Fruit fly (Drosophila melanogaster) whole organism, embryonic: Measurements from ENCODE around the gene Obp73a.

Experiments
- Antp ChIP-seq: fragments of 200-800 bp; sonication (Bioruptor generic); optimal IDR thresholded peaks from 3 replicates; lab custom pipeline; 2016; ENCODE audit warnings: missing biosample characterization, missing genetic modification characterization
- Atf6 ChIP-seq: fragments of 200-800 bp; sonication (Bioruptor generic); IDR thresholded peaks from 2 replicates; pipeline ENCODE4 v1.3.6; 2022; ENCODE audit warnings: missing biosample characterization, missing genetic modification characterization
- C15 ChIP-seq: fragments of 200-800 bp; sonication (Bioruptor generic); IDR thresholded peaks from 3 replicates; pipeline ENCODE4 v1.3.6; 2022; ENCODE audit warnings: missing biosample characterization, missing genetic modification characterization
- CG10654 ChIP-seq: fragments of 200-800 bp; sonication (Bioruptor generic); optimal IDR thresholded peaks from 2 replicates; lab custom pipeline; 2016; ENCODE audit warnings: missing biosample characterization, missing genetic modification characterization
- CG10959 ChIP-seq: fragments of 200-800 bp; sonication (Bioruptor generic); IDR thresholded peaks from 2 replicates; pipeline ENCODE4 v1.3.6; 2022; ENCODE audit warnings: missing biosample characterization, missing genetic modification characterization
- CG12942 ChIP-seq: fragments of 200-800 bp; sonication (Bioruptor generic); optimal IDR thresholded peaks from 3 replicates; lab custom pipeline; 2016; ENCODE audit warnings: missing biosample characterization, missing genetic modification characterization
- CG13624 ChIP-seq: fragments of 200-800 bp; sonication (Bioruptor generic); optimal IDR thresholded peaks from 2 replicates; lab custom pipeline; 2016; ENCODE audit warnings: missing biosample characterization, missing genetic modification characterization
- CG14050 ChIP-seq: fragments of 200-800 bp; sonication (Bioruptor generic); IDR thresholded peaks from 3 replicates; pipeline ENCODE4 v1.3.6; 2022; ENCODE audit warnings: missing biosample characterization, missing genetic modification characterization
- CG1529 ChIP-seq: fragments of 200-800 bp; sonication (Bioruptor generic); optimal IDR thresholded peaks from 3 replicates; lab custom pipeline; 2018; ENCODE audit warnings: missing biosample characterization, missing genetic modification characterization
- CG16779 ChIP-seq: fragments of 200-800 bp; sonication (Bioruptor generic); IDR thresholded peaks from 2 replicates; pipeline ENCODE4 v1.3.6; 2022; ENCODE audit warnings: missing biosample characterization, missing genetic modification characterization
- CG17186 ChIP-seq: fragments of 200-800 bp; sonication (Bioruptor generic); optimal IDR thresholded peaks from 3 replicates; lab custom pipeline; 2017; ENCODE audit warnings: missing biosample characterization, missing genetic modification reagents, missing genetic modification characterization
- CG17328 ChIP-seq: fragments of 200-800 bp; sonication (Bioruptor generic); IDR thresholded peaks from 2 replicates; pipeline ENCODE4 v1.3.6; 2022; ENCODE audit warnings: missing biosample characterization, missing genetic modification characterization
- CG17361 ChIP-seq: fragments of 200-800 bp; sonication (Bioruptor generic); IDR thresholded peaks from 3 replicates; pipeline ENCODE4 v1.3.6; 2022; ENCODE audit warnings: missing biosample characterization, missing genetic modification characterization
- CG32532 ChIP-seq: fragments of 200-800 bp; sonication (Bioruptor generic); IDR thresholded peaks from 2 replicates; pipeline ENCODE4 v1.3.6; 2022; ENCODE audit warnings: missing biosample characterization, missing genetic modification characterization
- CG4707 ChIP-seq: fragments of 200-800 bp; sonication (Bioruptor generic); optimal IDR thresholded peaks from 2 replicates; lab custom pipeline; 2018; ENCODE audit warnings: missing biosample characterization, mild to moderate bottlenecking, missing genetic modification characterization, moderate library complexity
- CG5953 ChIP-seq: fragments of 200-800 bp; sonication (Bioruptor generic); IDR thresholded peaks from 2 replicates; pipeline ENCODE4 v1.3.6; 2022; ENCODE audit warnings: missing biosample characterization, missing genetic modification characterization
- CG7372 ChIP-seq: fragments of 200-800 bp; sonication (Bioruptor generic); IDR thresholded peaks from 2 replicates; pipeline ENCODE4 v1.3.6; 2022; ENCODE audit warnings: missing biosample characterization, missing genetic modification characterization
- CG7556 ChIP-seq: fragments of 200-800 bp; sonication (Bioruptor generic); optimal IDR thresholded peaks from 2 replicates; lab custom pipeline; 2017; ENCODE audit warnings: missing biosample characterization, mild to moderate bottlenecking, missing genetic modification characterization
- CG9727 ChIP-seq: fragments of 200-800 bp; sonication (Bioruptor generic); optimal IDR thresholded peaks from 3 replicates; lab custom pipeline; 2017; ENCODE audit warnings: missing biosample characterization, mild to moderate bottlenecking, missing genetic modification characterization
- Drgx ChIP-seq: fragments of 200-800 bp; sonication (Bioruptor generic); IDR thresholded peaks from 2 replicates; pipeline ENCODE4 v1.3.6; 2022; ENCODE audit warnings: missing biosample characterization, missing genetic modification characterization
- Hr51 ChIP-seq, 2 experiments: fragments of 200-800 bp; sonication (Bioruptor generic); optimal IDR thresholded peaks; 2 replicates in 1 of 2; 3 replicates in 1 of 2; lab custom pipeline; 2016 to 2018; ENCODE audit warnings: missing biosample characterization in 2 of 2, missing genetic modification characterization in 2 of 2, mild to moderate bottlenecking in 1 of 2, moderate library complexity in 1 of 2
- Mad ChIP-seq: fragments of 200-800 bp; sonication (Bioruptor generic); optimal IDR thresholded peaks from 2 replicates; lab custom pipeline; 2016; ENCODE audit warnings: missing biosample characterization, missing genetic modification characterization
- NFAT ChIP-seq: fragments of 200-800 bp; sonication (Bioruptor generic); IDR thresholded peaks from 2 replicates; pipeline ENCODE4 v1.3.6; 2022; ENCODE audit warnings: missing biosample characterization, missing genetic modification characterization
- Pdp1 ChIP-seq, 2 experiments: fragments of 200-800 bp; sonication (Bioruptor generic); optimal IDR thresholded peaks; 3 replicates each; lab custom pipeline; 2016; ENCODE audit warnings: missing biosample characterization in 2 of 2, missing genetic modification characterization in 2 of 2, mild to moderate bottlenecking in 1 of 2, moderate library complexity in 1 of 2
- Sox102F ChIP-seq: fragments of 200-800 bp; sonication (Bioruptor generic); optimal IDR thresholded peaks from 2 replicates; lab custom pipeline; 2018; ENCODE audit warnings: missing biosample characterization, mild to moderate bottlenecking, missing genetic modification characterization, moderate library complexity
- Taf1 ChIP-seq: fragments of 200-800 bp; sonication (Bioruptor generic); IDR thresholded peaks from 2 replicates; pipeline ENCODE4 v1.3.6; 2022; ENCODE audit warnings: missing biosample characterization, missing genetic modification characterization
- Xbp1 ChIP-seq: fragments of 200-800 bp; sonication (Bioruptor generic); optimal IDR thresholded peaks from 3 replicates; lab custom pipeline; 2016; ENCODE audit warnings: missing biosample characterization, mild to moderate bottlenecking, missing genetic modification characterization
- amos ChIP-seq: fragments of 200-800 bp; sonication (Bioruptor generic); IDR thresholded peaks from 2 replicates; pipeline ENCODE4 v1.3.6; 2022; ENCODE audit warnings: missing biosample characterization, missing genetic modification characterization; ENCODE audit not compliant: partially characterized antibody
- ap ChIP-seq: fragments of 200-800 bp; sonication (Bioruptor generic); IDR thresholded peaks from 2 replicates; pipeline ENCODE4 v1.3.6; 2022; ENCODE audit warnings: missing biosample characterization, missing genetic modification characterization
- az2 ChIP-seq: fragments of 200-800 bp; sonication (Bioruptor generic); optimal IDR thresholded peaks from 3 replicates; lab custom pipeline; 2016; ENCODE audit warnings: missing biosample characterization, missing genetic modification characterization
- br ChIP-seq: fragments of >200 bp; optimal IDR thresholded peaks from 2 replicates; lab custom pipeline; 2017
- cg ChIP-seq: fragments of 200-800 bp; sonication (Bioruptor generic); optimal IDR thresholded peaks from 3 replicates; lab custom pipeline; 2019; ENCODE audit warnings: missing biosample characterization, mild to moderate bottlenecking, missing genetic modification characterization, moderate library complexity
- corto ChIP-seq: fragments of 200-800 bp; sonication (Bioruptor generic); optimal IDR thresholded peaks from 2 replicates; lab custom pipeline; 2016; ENCODE audit warnings: missing biosample characterization, mild to moderate bottlenecking, missing genetic modification characterization, moderate library complexity
- crc ChIP-seq: fragments of 200-800 bp; sonication (Bioruptor generic); optimal IDR thresholded peaks from 2 replicates; lab custom pipeline; 2016; ENCODE audit warnings: missing biosample characterization, missing genetic modification characterization
- croc ChIP-seq: fragments of 200-800 bp; sonication (Bioruptor generic); conservative IDR thresholded peaks from 3 replicates; pipeline ENCODE4 v1.3.6; 2022; ENCODE audit warnings: missing biosample characterization, missing genetic modification characterization
- dmrt99B ChIP-seq: fragments of 200-800 bp; sonication (Bioruptor generic); optimal IDR thresholded peaks from 2 replicates; lab custom pipeline; 2018; ENCODE audit warnings: missing biosample characterization, mild to moderate bottlenecking, missing genetic modification characterization, moderate library complexity
- emc ChIP-seq: fragments of 200-800 bp; sonication (Bioruptor generic); optimal IDR thresholded peaks from 2 replicates; lab custom pipeline; 2016; ENCODE audit warnings: missing biosample characterization, missing genetic modification characterization
- fd64A ChIP-seq: fragments of 200-800 bp; sonication (Bioruptor generic); optimal IDR thresholded peaks from 3 replicates; lab custom pipeline; 2018; ENCODE audit warnings: missing biosample characterization, mild to moderate bottlenecking, missing genetic modification characterization
- h ChIP-seq: fragments of >200 bp; optimal IDR thresholded peaks from 2 replicates; lab custom pipeline; 2017
- hbn ChIP-seq: fragments of 200-800 bp; sonication (Bioruptor generic); IDR thresholded peaks from 2 replicates; pipeline ENCODE4 v1.3.6; 2022; ENCODE audit warnings: missing biosample characterization, missing genetic modification characterization; ENCODE audit not compliant: partially characterized antibody
- insv ChIP-seq, 2 experiments: fragments of 200-800 bp; sonication (Bioruptor generic); optimal IDR thresholded peaks; 3 replicates each; lab custom pipeline; 2016 to 2018; ENCODE audit warnings: missing biosample characterization in 2 of 2, missing genetic modification characterization in 2 of 2
- kni ChIP-seq: fragments of 200-800 bp; sonication (Bioruptor generic); optimal IDR thresholded peaks from 3 replicates; lab custom pipeline; 2017; ENCODE audit warnings: mild to moderate bottlenecking, missing biosample characterization, missing genetic modification reagents, missing genetic modification characterization
- lab ChIP-seq: fragments of 200-800 bp; sonication (Bioruptor generic); optimal IDR thresholded peaks from 3 replicates; lab custom pipeline; 2017; ENCODE audit warnings: missing biosample characterization, missing genetic modification characterization, mild to moderate bottlenecking, moderate library complexity, missing genetic modification reagents
- lbe ChIP-seq: fragments of 200-800 bp; sonication (Bioruptor generic); optimal IDR thresholded peaks from 2 replicates; lab custom pipeline; 2016; ENCODE audit warnings: missing biosample characterization, mild to moderate bottlenecking, missing genetic modification characterization
- psq ChIP-seq: fragments of 200-800 bp; sonication (Bioruptor generic); optimal IDR thresholded peaks from 2 replicates; lab custom pipeline; 2017; ENCODE audit warnings: missing biosample characterization, missing genetic modification characterization
- sd ChIP-seq: fragments of 200-800 bp; sonication (Bioruptor generic); optimal IDR thresholded peaks from 3 replicates; lab custom pipeline; 2018; ENCODE audit warnings: missing biosample characterization, mild to moderate bottlenecking, missing genetic modification characterization, moderate library complexity
- sens ChIP-seq: fragments of 200-800 bp; sonication (Bioruptor generic); peaks from one replicate; lab custom pipeline; 2016; ENCODE audit warnings: missing biosample characterization, missing genetic modification characterization
- vfl ChIP-seq: fragments of 200-800 bp; sonication (Bioruptor generic); optimal IDR thresholded peaks from 2 replicates; lab custom pipeline; 2016; ENCODE audit warnings: missing biosample characterization, missing genetic modification characterization
- vnd ChIP-seq: fragments of 200-800 bp; sonication (Bioruptor generic); IDR thresholded peaks from 3 replicates; pipeline ENCODE4 v1.3.6; 2022; ENCODE audit warnings: missing biosample characterization, missing genetic modification characterization; ENCODE audit not compliant: partially characterized antibody
- vvl ChIP-seq: fragments of 200-800 bp; sonication (Bioruptor generic); IDR thresholded peaks from 2 replicates; pipeline ENCODE4 v1.3.6; 2022; ENCODE audit warnings: missing biosample characterization, missing genetic modification characterization

Obp73a gene

DNA sequence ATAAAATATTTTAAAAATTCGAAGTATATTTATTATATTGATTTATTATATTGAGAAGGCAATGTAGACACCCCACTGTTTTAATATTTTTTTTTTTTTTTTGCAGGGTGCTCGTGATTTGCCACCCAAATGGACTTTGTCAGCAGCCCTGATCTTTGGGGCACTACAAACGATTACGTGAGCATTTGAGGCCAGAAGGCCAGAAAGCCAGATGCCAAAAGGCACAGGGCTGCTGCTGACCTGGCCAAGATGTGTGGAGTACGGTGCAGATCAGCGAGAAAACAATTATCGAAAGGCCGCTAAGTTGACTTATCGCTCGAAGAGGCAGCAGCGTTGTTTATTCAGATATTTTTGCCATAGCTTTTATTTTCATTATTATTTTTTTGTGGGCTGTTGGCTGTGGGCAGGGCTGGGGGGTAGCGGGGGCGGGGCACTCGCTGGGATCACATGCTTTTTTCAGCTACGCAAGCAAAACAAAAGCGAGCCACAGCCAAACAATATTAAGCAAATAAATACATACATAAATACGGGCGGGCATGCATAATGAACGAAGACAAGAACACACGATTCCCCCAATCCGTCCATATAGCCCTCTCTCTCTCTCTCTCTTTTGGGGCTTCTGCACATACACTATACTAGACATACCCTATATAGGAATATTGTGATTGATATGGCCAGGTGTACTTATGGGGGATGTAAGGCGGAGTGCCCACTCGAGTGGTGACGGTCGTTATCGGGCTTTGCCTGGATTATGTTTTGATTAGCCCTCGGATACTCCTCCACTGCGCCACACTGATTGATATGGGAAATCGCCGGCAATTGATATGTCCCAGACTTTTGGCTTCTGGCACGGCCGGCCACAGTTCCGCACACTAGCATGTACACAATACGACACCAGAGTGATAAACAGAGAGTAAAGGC is 59.4 kb downstream of the Obp73a start (continued):
- TF ChIP-seq ap (GFP tag; lab: Robert Waterston, UW) = no peak
- no peak for TF ChIP-seq insv (GFP tag; optimal IDR thresholded peaks at IDR 0.05; lab: Kevin White, UChicago)
- TF ChIP-seq CG1529 (GFP tag; lab: Kevin White, UChicago) = no peak
- TF ChIP-seq Atf6 = peak; percentile 57; the same call in 1 of the 2 replicates
- no peak for TF ChIP-seq CG10654
- no peak for TF ChIP-seq Taf1 (GFP tag; lab: Robert Waterston, UW)
- TF ChIP-seq CG10959 (GFP tag; lab: Robert Waterston, UW) = no peak
- TF ChIP-seq lbe (GFP tag; lab: Kevin White, UChicago) = no peak
- TF ChIP-seq emc (GFP tag; lab: Kevin White, UChicago) = no peak
- TF ChIP-seq az2 (GFP tag; lab: Kevin White, UChicago) = no peak
- TF ChIP-seq amos (GFP tag; lab: Robert Waterston, UW) = no peak
- TF ChIP-seq vvl = peak; percentile 46; the same call in 1 of the 2 replicates
- TF ChIP-seq CG9727 (GFP tag; lab: Kevin White, UChicago) = no peak
- TF ChIP-seq Hr51 (GFP tag; optimal IDR thresholded peaks at IDR 0.05; lab: Kevin White, UChicago) = peak in 1 of 2 experiments; percentile 33
- TF ChIP-seq dmrt99B (tag; lab: Kevin White, UChicago) = no peak
- no peak for TF ChIP-seq CG32532 (GFP tag; lab: Robert Waterston, UW)
- TF ChIP-seq CG7556 = no peak
- TF ChIP-seq CG14050 (GFP tag; lab: Robert Waterston, UW) = no peak
- peak in 1 of 2 experiments; percentile 51 for TF ChIP-seq Pdp1 (GFP tag; optimal IDR thresholded peaks at IDR 0.05; lab: Kevin White, UChicago)
- TF ChIP-seq Sox102F = peak; percentile 17
- TF ChIP-seq corto = no peak
- no peak for TF ChIP-seq Xbp1
- TF ChIP-seq Mad (GFP tag; lab: Kevin White, UChicago) = no peak
- no peak for TF ChIP-seq Drgx
- no peak for TF ChIP-seq NFAT
- no peak for TF ChIP-seq C15
- no peak for TF ChIP-seq CG17328 (GFP tag; lab: Robert Waterston, UW)
- no peak for TF ChIP-seq h
- TF ChIP-seq lab (GFP tag; lab: Kevin White, UChicago) = peak; percentile 81
- TF ChIP-seq CG5953 (GFP tag; lab: Robert Waterston, UW) = 0 out of 2 replicates have a peak, but pooled peaks have one; percentile 4
- peak; percentile 28 for TF ChIP-seq fd64A
- TF ChIP-seq sens (GFP tag; lab: Kevin White, UChicago) = no peak
- TF ChIP-seq croc = no peak
- no peak for TF ChIP-seq CG13624 (GFP tag; lab: Kevin White, UChicago)
- no peak for TF ChIP-seq kni (GFP tag; lab: Kevin White, UChicago)
- peak; percentile 52 for TF ChIP-seq sd
- TF ChIP-seq br (lab: Kevin White, UChicago) = no peak
- no peak for TF ChIP-seq hbn
- TF ChIP-seq CG12942 = no peak
- TF ChIP-seq vfl = no peak
- TF ChIP-seq cg (GFP tag; lab: Kevin White, UChicago) = peak; percentile 13
- no peak for TF ChIP-seq CG17361 (GFP tag; lab: Robert Waterston, UW)
- no peak for TF ChIP-seq CG7372 (GFP tag; lab: Robert Waterston, UW)
- peak; percentile 69; the same call in 2 of the 3 replicates for TF ChIP-seq vnd (GFP tag; lab: Robert Waterston, UW)
- no peak for TF ChIP-seq Antp (GFP tag; lab: Kevin White, UChicago)
- TF ChIP-seq CG16779 (GFP tag; lab: Robert Waterston, UW) = no peak
- TF ChIP-seq crc = no peak
- TF ChIP-seq psq = no peak
- TF ChIP-seq CG17186 (GFP tag; lab: Kevin White, UChicago) = no peak
- no peak for TF ChIP-seq CG4707 (GFP tag; lab: Kevin White, UChicago)
